Worm (Caenorhabditis elegans) whole organism, mixed stage, embryonic: Measurements from ENCODE around the gene ZK970.8.

Source experiments
- M03D4.4 ChIP-seq: sonication (generic microtip); optimal IDR thresholded peaks from 2 replicates; lab custom pipeline; 2017; ENCODE audit warnings: mild to moderate bottlenecking, missing genetic modification characterization, missing compliant biosample characterization
- bed-3 ChIP-seq: fragments of 200-800 bp; sonication (Bioruptor generic); optimal IDR thresholded peaks from 3 replicates; lab custom pipeline; 2018; ENCODE audit warnings: mild to moderate bottlenecking, missing genetic modification characterization, moderate library complexity, missing compliant biosample characterization
- blmp-1 ChIP-seq: fragments of 150-350 bp; optimal IDR thresholded peaks from 2 replicates; lab custom pipeline; 2014; ENCODE audit warnings: missing biosample characterization, missing genetic modification characterization
- ceh-39 ChIP-seq: fragments of 150-350 bp; optimal IDR thresholded peaks from 2 replicates; lab custom pipeline; 2014; ENCODE audit warnings: missing biosample characterization, missing genetic modification characterization
- ceh-43 ChIP-seq: fragments of 200-800 bp; sonication (Bioruptor generic); optimal IDR thresholded peaks from 2 replicates; lab custom pipeline; 2018; ENCODE audit warnings: mild to moderate bottlenecking, missing genetic modification characterization, moderate library complexity, missing compliant biosample characterization
- ceh-83 ChIP-seq: fragments of 200-800 bp; sonication (Bioruptor generic); optimal IDR thresholded peaks from 2 replicates; lab custom pipeline; 2018; ENCODE audit warnings: mild to moderate bottlenecking, missing genetic modification characterization, missing compliant biosample characterization
- ces-1 ChIP-seq: fragments of 150-350 bp; optimal IDR thresholded peaks from 2 replicates; lab custom pipeline; 2014; ENCODE audit warnings: missing biosample characterization, missing genetic modification reagents, missing genetic modification characterization
- cnd-1 ChIP-seq: fragments of 200-800 bp; sonication (Bioruptor generic); optimal IDR thresholded peaks from 2 replicates; lab custom pipeline; 2018; ENCODE audit warnings: mild to moderate bottlenecking, missing genetic modification characterization, missing compliant biosample characterization
- drap-1 ChIP-seq: fragments of 200-800 bp; sonication (Bioruptor generic); optimal IDR thresholded peaks from 3 replicates; lab custom pipeline; 2018; ENCODE audit warnings: mild to moderate bottlenecking, missing genetic modification characterization, missing compliant biosample characterization
- elt-1 ChIP-seq: sonication (generic microtip); optimal IDR thresholded peaks from 2 replicates; lab custom pipeline; 2017; ENCODE audit warnings: missing genetic modification characterization, mild to moderate bottlenecking, missing compliant biosample characterization, antibody characterized with exemption, moderate library complexity, borderline replicate concordance; ENCODE audit not compliant: insufficient read depth
- elt-3 ChIP-seq: fragments of 150-350 bp; optimal IDR thresholded peaks from 2 replicates; lab custom pipeline; 2014; ENCODE audit warnings: missing biosample characterization, missing genetic modification characterization
- flh-1 ChIP-seq: fragments of 200-800 bp; sonication (Bioruptor generic); optimal IDR thresholded peaks from 2 replicates; lab custom pipeline; 2018; ENCODE audit warnings: mild to moderate bottlenecking, missing genetic modification characterization, moderate library complexity, missing compliant biosample characterization
- ham-2 ChIP-seq: fragments of 200-800 bp; sonication (Bioruptor generic); optimal IDR thresholded peaks from 2 replicates; lab custom pipeline; 2018; ENCODE audit warnings: mild to moderate bottlenecking, missing genetic modification characterization, missing compliant biosample characterization
- hlh-1 ChIP-seq: fragments of 150-350 bp; optimal IDR thresholded peaks from 2 replicates; lab custom pipeline; 2014; ENCODE audit warnings: missing biosample characterization, missing genetic modification reagents, missing genetic modification characterization
- lin-32 ChIP-seq: fragments of 200-800 bp; sonication (Bioruptor generic); optimal IDR thresholded peaks from 2 replicates; lab custom pipeline; 2018; ENCODE audit warnings: mild to moderate bottlenecking, missing genetic modification characterization, missing compliant biosample characterization
- lsy-2 ChIP-seq: fragments of 150-350 bp; optimal IDR thresholded peaks from 2 replicates; lab custom pipeline; 2014; ENCODE audit warnings: missing biosample characterization, missing genetic modification characterization
- mab-5 ChIP-seq: fragments of 150-350 bp; optimal IDR thresholded peaks from 2 replicates; lab custom pipeline; 2014; ENCODE audit warnings: missing biosample characterization, missing genetic modification characterization
- mep-1 ChIP-seq: fragments of 150-350 bp; optimal IDR thresholded peaks from 2 replicates; lab custom pipeline; 2017; ENCODE audit warnings: missing biosample characterization, missing genetic modification reagents, missing genetic modification characterization, inconsistent platforms
- mls-2 ChIP-seq: sonication (generic microtip); optimal IDR thresholded peaks from 2 replicates; lab custom pipeline; 2016; ENCODE audit warnings: mild to moderate bottlenecking, missing genetic modification characterization, moderate library complexity, missing compliant biosample characterization
- nhr-12 ChIP-seq: fragments of 150-350 bp; optimal IDR thresholded peaks from 2 replicates; lab custom pipeline; 2014; ENCODE audit warnings: missing biosample characterization, missing genetic modification characterization
- nhr-2 ChIP-seq: fragments of 150-350 bp; optimal IDR thresholded peaks from 2 replicates; lab custom pipeline; 2014; ENCODE audit warnings: missing biosample characterization, missing genetic modification characterization
- nhr-237 ChIP-seq: fragments of 150-350 bp; optimal IDR thresholded peaks from 2 replicates; lab custom pipeline; 2014; ENCODE audit warnings: missing biosample characterization, missing genetic modification characterization
- nhr-28 ChIP-seq: fragments of 150-350 bp; optimal IDR thresholded peaks from 2 replicates; lab custom pipeline; 2014; ENCODE audit warnings: missing biosample characterization, missing genetic modification characterization
- nhr-76 ChIP-seq: sonication (generic microtip); optimal IDR thresholded peaks from 2 replicates; lab custom pipeline; 2017; ENCODE audit warnings: missing biosample characterization, missing genetic modification characterization
- sem-2 ChIP-seq: fragments of 200-800 bp; sonication (Bioruptor generic); optimal IDR thresholded peaks from 2 replicates; lab custom pipeline; 2018; ENCODE audit warnings: mild to moderate bottlenecking, missing genetic modification characterization, missing compliant biosample characterization
- snpc-4 ChIP-seq: fragments of 150-350 bp; optimal IDR thresholded peaks from 2 replicates; lab custom pipeline; 2014; ENCODE audit warnings: missing biosample characterization, missing genetic modification characterization
- sptf-1 ChIP-seq: sonication (generic microtip); optimal IDR thresholded peaks from 2 replicates; lab custom pipeline; 2017; ENCODE audit warnings: mild to moderate bottlenecking, missing genetic modification characterization, moderate library complexity, missing compliant biosample characterization
- tbx-8 ChIP-seq: fragments of 200-800 bp; sonication (Bioruptor generic); optimal IDR thresholded peaks from 2 replicates; lab custom pipeline; 2018; ENCODE audit warnings: mild to moderate bottlenecking, missing genetic modification characterization, moderate library complexity, missing compliant biosample characterization
- unc-120 ChIP-seq: sonication (generic microtip); optimal IDR thresholded peaks from 2 replicates; lab custom pipeline; 2017; ENCODE audit warnings: missing genetic modification characterization, missing compliant biosample characterization; ENCODE audit not compliant: poor library complexity, severe bottlenecking
- unc-39 ChIP-seq: fragments of 150-350 bp; optimal IDR thresholded peaks from 2 replicates; lab custom pipeline; 2014; ENCODE audit warnings: missing biosample characterization, missing genetic modification characterization
- unc-62 ChIP-seq: fragments of 150-350 bp; optimal IDR thresholded peaks from 2 replicates; lab custom pipeline; 2014; ENCODE audit warnings: missing biosample characterization, missing genetic modification reagents, missing genetic modification characterization
- zip-8 ChIP-seq: fragments of 150-350 bp; optimal IDR thresholded peaks from 2 replicates; lab custom pipeline; 2014; ENCODE audit warnings: missing biosample characterization, missing genetic modification characterization

ZK970.8 gene

ce11 chrII:10336151-10336550, 26.7 kb downstream of the ZK970.8 start:
- TF ChIP-seq sptf-1 (tag; lab: Kevin White, UChicago): peak; percentile 58

ce11 chrII:10345012-10345411, 35.6 kb downstream of the ZK970.8 start, which contains the start of gene pro-2:
Gene pro-2, minus strand, starts transcription at chrII:10345112.
- TF ChIP-seq unc-39 (tag; lab: Kevin White, UChicago) (no peak), zip-8 (tag; lab: Kevin White, UChicago) (no peak), nhr-76 (tag; lab: Kevin White, UChicago) (no peak), nhr-2 (tag; lab: Kevin White, UChicago) (no peak), lsy-2 (tag; lab: Kevin White, UChicago) (no peak), blmp-1 (tag; lab: Kevin White, UChicago) (no peak)

ce11 chrII:10346075-10346474, 36.6 kb downstream of the ZK970.8 start, which contains the start of gene C07E3.10:
Gene C07E3.10, plus strand, starts transcription at chrII:10346375.
- TF ChIP-seq M03D4.4 (tag; lab: Kevin White, UChicago): no peak
- TF ChIP-seq lin-32 (GFP tag; lab: Kevin White, UChicago): no peak
- TF ChIP-seq mep-1 (tag; lab: Kevin White, UChicago): no peak
- TF ChIP-seq unc-120 (tag; lab: Kevin White, UChicago): no peak
- no peak for TF ChIP-seq snpc-4 (tag; lab: Kevin White, UChicago)
- no peak for TF ChIP-seq blmp-1 (tag; lab: Kevin White, UChicago)
- no peak for TF ChIP-seq lsy-2 (tag; lab: Kevin White, UChicago)
- TF ChIP-seq ceh-83 (GFP tag; lab: Kevin White, UChicago): no peak
- TF ChIP-seq hlh-1 (tag; lab: Kevin White, UChicago): no peak
- no peak for TF ChIP-seq mls-2 (tag; lab: Kevin White, UChicago)
- TF ChIP-seq nhr-28 (tag; lab: Kevin White, UChicago): no peak
- TF ChIP-seq unc-62 (GFP tag; lab: Kevin White, UChicago): no peak
- TF ChIP-seq nhr-12 (tag; lab: Kevin White, UChicago): no peak

ce11 chrII:10349915-10350314, 40.5 kb downstream of the ZK970.8 start, which contains the start of gene stip-1:
Gene stip-1, minus strand, starts transcription at chrII:10350012.
- TF ChIP-seq cnd-1 (tag; lab: Kevin White, UChicago): no peak
- TF ChIP-seq lsy-2 (tag; lab: Kevin White, UChicago): no peak
- TF ChIP-seq hlh-1 (tag; lab: Kevin White, UChicago): no peak
- TF ChIP-seq ceh-39: no peak
- TF ChIP-seq ceh-43 (GFP tag; lab: Kevin White, UChicago): no peak
- TF ChIP-seq ham-2: no peak
- TF ChIP-seq mab-5: no peak
- no peak for TF ChIP-seq lin-32 (GFP tag; lab: Kevin White, UChicago)
- TF ChIP-seq M03D4.4 (tag; lab: Kevin White, UChicago): no peak
- no peak for TF ChIP-seq drap-1 (GFP tag; lab: Kevin White, UChicago)
- no peak for TF ChIP-seq tbx-8 (GFP tag; lab: Kevin White, UChicago)
- TF ChIP-seq sptf-1 (tag; lab: Kevin White, UChicago): no peak
- TF ChIP-seq nhr-12 (tag; lab: Kevin White, UChicago): no peak
- no peak for TF ChIP-seq nhr-2 (tag; lab: Kevin White, UChicago)

ce11 chrII:10350487-10350886, 41.0 kb downstream of the ZK970.8 start, which contains the start of gene C07E3.9:
Gene C07E3.9, plus strand, starts transcription at chrII:10350756.
- no peak for TF ChIP-seq hlh-1 (tag; lab: Kevin White, UChicago)
- no peak for TF ChIP-seq elt-1 (tag; lab: Kevin White, UChicago)
- peak; percentile 40 for TF ChIP-seq nhr-237 (tag; lab: Kevin White, UChicago)
- TF ChIP-seq nhr-2 (tag; lab: Kevin White, UChicago): no peak
- no peak for TF ChIP-seq nhr-76 (tag; lab: Kevin White, UChicago)
- TF ChIP-seq snpc-4 (tag; lab: Kevin White, UChicago): no peak
- TF ChIP-seq lsy-2 (tag; lab: Kevin White, UChicago): peak; percentile 56
- TF ChIP-seq elt-3 (tag; lab: Kevin White, UChicago): no peak
- no peak for TF ChIP-seq flh-1 (GFP tag; lab: Kevin White, UChicago)
- no peak for TF ChIP-seq lin-32 (GFP tag; lab: Kevin White, UChicago)
- no peak for TF ChIP-seq unc-62 (GFP tag; lab: Kevin White, UChicago)
- no peak for TF ChIP-seq blmp-1 (tag; lab: Kevin White, UChicago)
- TF ChIP-seq zip-8 (tag; lab: Kevin White, UChicago): no peak
- TF ChIP-seq bed-3: no peak
- TF ChIP-seq mab-5: no peak
- TF ChIP-seq ces-1 (GFP tag; lab: Kevin White, UChicago): peak; percentile 87
- no peak for TF ChIP-seq nhr-12 (tag; lab: Kevin White, UChicago)
- TF ChIP-seq sem-2: no peak
